Fruit fly (Drosophila melanogaster) whole organism, prepupa: ENCODE measurements around the gene CG2061.

ENCODE experiments used
- CG11762 ChIP-seq: fragments of 200-800 bp; sonication (Bioruptor generic); optimal IDR thresholded peaks from 3 replicates; lab custom pipeline; 2016; ENCODE audit warnings: missing biosample characterization, missing genetic modification characterization; ENCODE audit not compliant: insufficient read depth
- CG6276 ChIP-seq: fragments of 200-800 bp; sonication (Bioruptor generic); optimal IDR thresholded peaks from 2 replicates; lab custom pipeline; 2017; ENCODE audit warnings: missing biosample characterization, mild to moderate bottlenecking, missing genetic modification characterization
- CG7368 ChIP-seq: fragments of 200-800 bp; sonication (Bioruptor generic); optimal IDR thresholded peaks from 3 replicates; lab custom pipeline; 2016; ENCODE audit warnings: missing biosample characterization, missing genetic modification characterization
- CG8319 ChIP-seq: fragments of 200-800 bp; sonication (Bioruptor generic); optimal IDR thresholded peaks from 3 replicates; lab custom pipeline; 2016; ENCODE audit warnings: missing biosample characterization, missing genetic modification characterization
- CG8632 ChIP-seq: fragments of 200-800 bp; sonication (Bioruptor generic); optimal IDR thresholded peaks from 3 replicates; lab custom pipeline; 2016; ENCODE audit warnings: missing biosample characterization, missing genetic modification characterization
- Eip78C ChIP-seq: fragments of 200-800 bp; sonication (Bioruptor generic); peaks from one replicate; lab custom pipeline; 2016; ENCODE audit warnings: missing biosample characterization, missing genetic modification characterization
- Gug ChIP-seq: fragments of 200-800 bp; sonication (Bioruptor generic); IDR thresholded peaks from 2 replicates; pipeline ENCODE4 v1.3.6; 2022; ENCODE audit warnings: missing biosample characterization, missing genetic modification characterization
- Met ChIP-seq: fragments of 200-800 bp; sonication (Bioruptor generic); optimal IDR thresholded peaks from 3 replicates; lab custom pipeline; 2016; ENCODE audit warnings: missing biosample characterization, missing genetic modification characterization
- fkh ChIP-seq: fragments of 200-800 bp; sonication (Bioruptor generic); optimal IDR thresholded peaks from 3 replicates; lab custom pipeline; 2017; ENCODE audit warnings: missing biosample characterization, mild to moderate bottlenecking, missing genetic modification characterization, moderate library complexity
- net ChIP-seq: fragments of 200-800 bp; sonication (Bioruptor generic); optimal IDR thresholded peaks from 3 replicates; lab custom pipeline; 2016; ENCODE audit warnings: missing biosample characterization, missing genetic modification characterization
- pdm3 ChIP-seq: fragments of 200-800 bp; sonication (Bioruptor generic); optimal IDR thresholded peaks from 3 replicates; lab custom pipeline; 2016; ENCODE audit warnings: missing biosample characterization, missing genetic modification characterization
- salr ChIP-seq, 2 experiments: fragments of 200-800 bp; sonication (Bioruptor generic); optimal IDR thresholded peaks; 3 replicates each; lab custom pipeline; 2016 to 2018; ENCODE audit warnings: missing biosample characterization in 2 of 2, missing genetic modification characterization in 2 of 2, mild to moderate bottlenecking in 1 of 2

Gene CG2061

dm6 chrX:11141785-11142591, 49.7 kb downstream of the CG2061 start, which contains the start of the genes CG15199 and CG15202:
TSS of gene CG15199 (minus strand) at chrX:11141835.
TSS of gene CG15202 (plus strand) at chrX:11142541.
- peak; percentile 68 for TF ChIP-seq Eip78C (GFP tag; lab: Kevin White, UChicago)
- TF ChIP-seq CG8632, result no peak
- no peak for TF ChIP-seq fkh
- peak; percentile 4 for TF ChIP-seq Met (GFP tag; lab: Kevin White, UChicago)
- TF ChIP-seq CG6276 (GFP tag; lab: Kevin White, UChicago), result no peak

dm6 chrX:11143820-11144219, 51.5 kb downstream of the CG2061 start, which contains the start of gene CG15201:
TSS of gene CG15201 (plus strand) at chrX:11144120.
- TF ChIP-seq CG7368 (GFP tag; lab: Kevin White, UChicago) (no peak), net (no peak), CG11762 (GFP tag; lab: Kevin White, UChicago) (no peak), pdm3 (GFP tag; lab: Kevin White, UChicago) (no peak), CG8319 (GFP tag; lab: Kevin White, UChicago) (no peak), Gug (GFP tag; lab: Robert Waterston, UW) (no peak), salr (GFP tag; optimal IDR thresholded peaks at IDR 0.05; lab: Kevin White, UChicago) (no peak)
- TF ChIP-seq, all 60 proteins: peak for 0
